Fruit fly (Drosophila melanogaster) whole organism, embryonic: ENCODE results near the gene CG3149.

Experiments used
- Antp ChIP-seq: fragments of 200-800 bp; sonication (Bioruptor generic); optimal IDR thresholded peaks from 3 replicates; lab custom pipeline; 2016; ENCODE audit warnings: missing biosample characterization, missing genetic modification characterization
- Awh ChIP-seq: fragments of 200-800 bp; sonication (Bioruptor generic); IDR thresholded peaks from 2 replicates; pipeline ENCODE4, ENCODE4 v1.3.6; 2022; ENCODE audit warnings: missing biosample characterization, missing genetic modification characterization
- CG10462 ChIP-seq: fragments of 200-800 bp; sonication (Bioruptor generic); optimal IDR thresholded peaks from 2 replicates; lab custom pipeline; 2016; ENCODE audit warnings: missing biosample characterization, missing genetic modification characterization
- CG12155 ChIP-seq: fragments of 200-800 bp; sonication (Bioruptor generic); optimal IDR thresholded peaks from 3 replicates; lab custom pipeline; 2016; ENCODE audit warnings: missing biosample characterization, missing genetic modification characterization
- CG12391 ChIP-seq: fragments of 200-800 bp; sonication (Bioruptor generic); optimal IDR thresholded peaks from 3 replicates; lab custom pipeline; 2018; ENCODE audit warnings: missing biosample characterization, mild to moderate bottlenecking, missing genetic modification characterization, moderate library complexity
- CG1603 ChIP-seq: fragments of 200-800 bp; sonication (Bioruptor generic); optimal IDR thresholded peaks from 2 replicates; lab custom pipeline; 2019; ENCODE audit warnings: missing biosample characterization, mild to moderate bottlenecking, missing genetic modification characterization, moderate library complexity
- CG16815 ChIP-seq: fragments of 200-800 bp; sonication (Bioruptor generic); optimal IDR thresholded peaks from 3 replicates; lab custom pipeline; 2017; ENCODE audit warnings: missing biosample characterization, mild to moderate bottlenecking, missing genetic modification characterization
- CG17829 ChIP-seq: fragments of 200-800 bp; optimal IDR thresholded peaks from 2 replicates; lab custom pipeline; 2019; ENCODE audit warnings: missing biosample characterization, mild to moderate bottlenecking, missing genetic modification characterization, moderate library complexity
- CG32772 ChIP-seq: fragments of 200-800 bp; sonication (Bioruptor generic); IDR thresholded peaks from 2 replicates; pipeline ENCODE4 v1.3.6; 2022; ENCODE audit warnings: missing biosample characterization, missing genetic modification characterization
- CG6813 ChIP-seq: fragments of 200-800 bp; sonication (Bioruptor generic); optimal IDR thresholded peaks from 2 replicates; lab custom pipeline; 2017; ENCODE audit warnings: missing biosample characterization, missing genetic modification characterization, mild to moderate bottlenecking, moderate library complexity, missing genetic modification reagents
- CG7556 ChIP-seq: fragments of 200-800 bp; sonication (Bioruptor generic); optimal IDR thresholded peaks from 2 replicates; lab custom pipeline; 2017; ENCODE audit warnings: missing biosample characterization, mild to moderate bottlenecking, missing genetic modification characterization
- CG9932 ChIP-seq: fragments of 200-800 bp; sonication (Bioruptor generic); IDR thresholded peaks from 2 replicates; pipeline ENCODE4 v1.3.6; 2022; ENCODE audit warnings: missing biosample characterization, missing genetic modification characterization
- Dbx ChIP-seq: fragments of 200-800 bp; sonication (Bioruptor generic); IDR thresholded peaks from 3 replicates; pipeline ENCODE4 v1.3.6; 2022; ENCODE audit warnings: missing biosample characterization, missing genetic modification characterization
- Dll ChIP-seq: fragments of 200-800 bp; sonication (Bioruptor generic); IDR thresholded peaks from 4 replicates; pipeline ENCODE4 v1.3.6; 2022; ENCODE audit warnings: missing biosample characterization, missing genetic modification characterization; ENCODE audit not compliant: partially characterized antibody
- Dp ChIP-seq: fragments of 200-800 bp; sonication (Bioruptor generic); optimal IDR thresholded peaks from 2 replicates; lab custom pipeline; 2018; ENCODE audit warnings: missing biosample characterization, mild to moderate bottlenecking, missing genetic modification characterization, moderate library complexity
- ERR ChIP-seq: fragments of 200-800 bp; sonication (Bioruptor generic); optimal IDR thresholded peaks from 2 replicates; lab custom pipeline; 2016; ENCODE audit warnings: missing biosample characterization, missing genetic modification characterization
- HLH4C ChIP-seq: fragments of 200-800 bp; sonication (Bioruptor generic); IDR thresholded peaks from 3 replicates; pipeline ENCODE4 v1.3.6; 2022; ENCODE audit warnings: missing biosample characterization, missing genetic modification characterization; ENCODE audit not compliant: partially characterized antibody
- HLH54F ChIP-seq: fragments of 200-800 bp; sonication (Bioruptor generic); optimal IDR thresholded peaks from 3 replicates; lab custom pipeline; 2016; ENCODE audit warnings: missing biosample characterization, missing genetic modification characterization
- Hmr ChIP-seq: fragments of 200-800 bp; sonication (Bioruptor generic); optimal IDR thresholded peaks from 3 replicates; lab custom pipeline; 2017; ENCODE audit warnings: mild to moderate bottlenecking, missing biosample characterization, missing genetic modification reagents, missing genetic modification characterization
- NFAT ChIP-seq: fragments of 200-800 bp; sonication (Bioruptor generic); IDR thresholded peaks from 2 replicates; pipeline ENCODE4 v1.3.6; 2022; ENCODE audit warnings: missing biosample characterization, missing genetic modification characterization
- Pdp1 ChIP-seq, 2 experiments: fragments of 200-800 bp; sonication (Bioruptor generic); optimal IDR thresholded peaks; 3 replicates each; lab custom pipeline; 2016; ENCODE audit warnings: missing biosample characterization in 2 of 2, missing genetic modification characterization in 2 of 2, mild to moderate bottlenecking in 1 of 2, moderate library complexity in 1 of 2
- Sox102F ChIP-seq: fragments of 200-800 bp; sonication (Bioruptor generic); optimal IDR thresholded peaks from 2 replicates; lab custom pipeline; 2018; ENCODE audit warnings: missing biosample characterization, mild to moderate bottlenecking, missing genetic modification characterization, moderate library complexity
- Spps ChIP-seq: fragments of 200-800 bp; sonication (Bioruptor generic); optimal IDR thresholded peaks from 2 replicates; lab custom pipeline; 2018; ENCODE audit warnings: missing biosample characterization, mild to moderate bottlenecking, missing genetic modification characterization
- Ssrp ChIP-seq: fragments of 200-800 bp; sonication (Bioruptor generic); optimal IDR thresholded peaks from 2 replicates; lab custom pipeline; 2018; ENCODE audit warnings: missing biosample characterization, mild to moderate bottlenecking, missing genetic modification characterization, moderate library complexity
- Tbp ChIP-seq: fragments of >200 bp; optimal IDR thresholded peaks from 2 replicates; lab custom pipeline; 2018; ENCODE audit warnings: missing biosample characterization, missing genetic modification characterization
- Xbp1 ChIP-seq: fragments of 200-800 bp; sonication (Bioruptor generic); optimal IDR thresholded peaks from 3 replicates; lab custom pipeline; 2016; ENCODE audit warnings: missing biosample characterization, mild to moderate bottlenecking, missing genetic modification characterization
- bcd ChIP-seq: fragments of 200-800 bp; sonication (Bioruptor generic); optimal IDR thresholded peaks from 2 replicates; lab custom pipeline; 2017; ENCODE audit warnings: missing biosample characterization, mild to moderate bottlenecking, missing genetic modification characterization
- btn ChIP-seq: fragments of 200-800 bp; sonication (Bioruptor generic); optimal IDR thresholded peaks from 2 replicates; lab custom pipeline; 2016; ENCODE audit warnings: missing biosample characterization, missing genetic modification characterization
- dpn ChIP-seq, 2 experiments: fragments of 200-800 bp; sonication (Bioruptor generic); optimal IDR thresholded peaks; 3 replicates each; lab custom pipeline; 2016; ENCODE audit warnings: missing biosample characterization in 2 of 2, missing genetic modification characterization in 2 of 2
- emc ChIP-seq: fragments of 200-800 bp; sonication (Bioruptor generic); optimal IDR thresholded peaks from 2 replicates; lab custom pipeline; 2016; ENCODE audit warnings: missing biosample characterization, missing genetic modification characterization
- esg ChIP-seq: fragments of 200-800 bp; sonication (Bioruptor generic); conservative IDR thresholded peaks from 2 replicates; pipeline ENCODE4 v1.3.6; 2022; ENCODE audit warnings: missing biosample characterization, missing genetic modification characterization
- fu2 ChIP-seq: fragments of 200-800 bp; sonication (Bioruptor generic); optimal IDR thresholded peaks from 2 replicates; lab custom pipeline; 2016; ENCODE audit warnings: missing biosample characterization, missing genetic modification characterization
- grn ChIP-seq: fragments of 200-800 bp; sonication (Bioruptor generic); optimal IDR thresholded peaks from 3 replicates; lab custom pipeline; 2017; ENCODE audit warnings: missing biosample characterization, missing genetic modification characterization
- gsb-n ChIP-seq: fragments of 200-800 bp; sonication (Bioruptor generic); optimal IDR thresholded peaks from 3 replicates; lab custom pipeline; 2018; ENCODE audit warnings: missing biosample characterization, mild to moderate bottlenecking, missing genetic modification characterization
- h ChIP-seq: fragments of >200 bp; optimal IDR thresholded peaks from 2 replicates; lab custom pipeline; 2017
- hkb ChIP-seq, 2 experiments: fragments of 200-800 bp in 1 of 2; fragments of >200 bp in 1 of 2; sonication (Bioruptor generic) in 1 of 2; IDR thresholded peaks in 1 of 2; optimal IDR thresholded peaks in 1 of 2; 2 replicates each; pipeline versions ENCODE4 v1.3.6 to Lab custom; 2017 to 2022; ENCODE audit warnings: missing biosample characterization in 1 of 2, missing genetic modification characterization in 1 of 2
- jigr1 ChIP-seq: fragments of 200-800 bp; sonication (Bioruptor generic); IDR thresholded peaks from 3 replicates; pipeline ENCODE4 v1.3.6; 2022; ENCODE audit warnings: missing biosample characterization, missing genetic modification characterization
- knrl ChIP-seq: fragments of 200-800 bp; sonication (Bioruptor generic); IDR thresholded peaks from 3 replicates; pipeline ENCODE4 v1.3.6; 2022; ENCODE audit warnings: missing biosample characterization, missing genetic modification characterization; ENCODE audit not compliant: partially characterized antibody
- mam ChIP-seq: fragments of 200-800 bp; sonication (Bioruptor generic); optimal IDR thresholded peaks from 3 replicates; lab custom pipeline; 2016; ENCODE audit warnings: missing biosample characterization, missing genetic modification characterization
- onecut ChIP-seq: fragments of 200-800 bp; sonication (Bioruptor generic); IDR thresholded peaks from 2 replicates; pipeline ENCODE4 v1.3.6; 2022; ENCODE audit warnings: missing biosample characterization, missing genetic modification characterization
- row ChIP-seq: fragments of 200-800 bp; sonication (Bioruptor generic); IDR thresholded peaks from 3 replicates; pipeline ENCODE4 v1.3.6; 2022; ENCODE audit warnings: missing biosample characterization, missing genetic modification characterization
- sd ChIP-seq: fragments of 200-800 bp; sonication (Bioruptor generic); optimal IDR thresholded peaks from 3 replicates; lab custom pipeline; 2018; ENCODE audit warnings: missing biosample characterization, mild to moderate bottlenecking, missing genetic modification characterization, moderate library complexity
- seq ChIP-seq: fragments of 200-800 bp; sonication (Bioruptor generic); IDR thresholded peaks from 2 replicates; pipeline ENCODE4 v1.3.6; 2022; ENCODE audit warnings: missing biosample characterization, missing genetic modification characterization
- sima ChIP-seq: fragments of 200-800 bp; sonication (Bioruptor generic); optimal IDR thresholded peaks from 2 replicates; lab custom pipeline; 2016; ENCODE audit warnings: missing biosample characterization, missing genetic modification characterization
- sna ChIP-seq: fragments of 200-800 bp; sonication (Bioruptor generic); IDR thresholded peaks from 2 replicates; pipeline ENCODE4 v1.3.6; 2022; ENCODE audit warnings: missing biosample characterization, missing genetic modification characterization; ENCODE audit not compliant: partially characterized antibody
- sug ChIP-seq: fragments of 200-800 bp; optimal IDR thresholded peaks from 2 replicates; lab custom pipeline; 2019; ENCODE audit warnings: missing biosample characterization, mild to moderate bottlenecking, missing genetic modification characterization, moderate library complexity
- tgo ChIP-seq: fragments of 200-800 bp; sonication (Bioruptor generic); IDR thresholded peaks from 3 replicates; pipeline ENCODE4 v1.3.6; 2022; ENCODE audit warnings: missing biosample characterization, missing genetic modification characterization
- toy ChIP-seq: fragments of 200-800 bp; sonication (Bioruptor generic); IDR thresholded peaks from 2 replicates; pipeline ENCODE4 v1.3.6; 2022; ENCODE audit warnings: missing biosample characterization, missing genetic modification characterization
- trh ChIP-seq: fragments of 200-800 bp; sonication (Bioruptor generic); optimal IDR thresholded peaks from 2 replicates; lab custom pipeline; 2016; ENCODE audit warnings: missing biosample characterization, missing genetic modification characterization
- zfh2 ChIP-seq: fragments of 200-800 bp; sonication (Bioruptor generic); optimal IDR thresholded peaks from 2 replicates; lab custom pipeline; 2016; ENCODE audit warnings: missing biosample characterization, missing genetic modification characterization

Gene CG3149

dm6 chrX:5648437-5648959 lies 46.5 kb downstream of the CG3149 start, which contains the start of gene OtopLa (continued):
- TF ChIP-seq sna (GFP tag; lab: Robert Waterston, UW) (no peak), seq (GFP tag; lab: Robert Waterston, UW) (peak; percentile 83), btn (GFP tag; lab: Kevin White, UChicago) (peak; percentile 71), Dll (GFP tag; lab: Robert Waterston, UW) (no peak), HLH4C (GFP tag; lab: Robert Waterston, UW) (no peak), CG17829 (tag; lab: Kevin White, UChicago) (peak; percentile 72), hkb (optimal IDR thresholded peaks at IDR 0.05; lab: Kevin White, UChicago) (no peak), hkb (GFP tag; IDR thresholded peaks at IDR 0.05; lab: Robert Waterston, UW) (peak; percentile 90), emc (GFP tag; lab: Kevin White, UChicago) (peak; percentile 18), Sox102F (GFP tag; lab: Kevin White, UChicago) (peak; percentile 87), CG6813 (peak; percentile 80), Tbp (GFP tag; lab: Kevin White, UChicago) (no peak), Awh (peak; percentile 89), gsb-n (tag; lab: Kevin White, UChicago) (peak; percentile 85), CG9932 (GFP tag; lab: Robert Waterston, UW) (peak; percentile 66), fu2 (peak; percentile 59), Antp (peak; percentile 81), Spps (tag; lab: Kevin White, UChicago) (peak; percentile 69), CG1603 (tag; lab: Kevin White, UChicago) (peak; percentile 84), Xbp1 (GFP tag; lab: Kevin White, UChicago) (peak; percentile 87), CG12155 (peak; percentile 62), bcd (GFP tag; lab: Kevin White, UChicago) (peak; percentile 76), HLH54F (GFP tag; lab: Kevin White, UChicago) (peak; percentile 52), Dp (GFP tag; lab: Kevin White, UChicago) (no peak), dpn (GFP tag; optimal IDR thresholded peaks at IDR 0.05; lab: Kevin White, UChicago) (peak; percentile 82 to 88), jigr1 (GFP tag; lab: Robert Waterston, UW) (0 out of 3 replicates have a peak, but pooled peaks have one; percentile 45), trh (peak; percentile 37), onecut (peak; percentile 77), sima (GFP tag; lab: Kevin White, UChicago) (peak; percentile 54), sug (peak; percentile 45), knrl (GFP tag; lab: Robert Waterston, UW) (no peak), ERR (GFP tag; lab: Kevin White, UChicago) (peak; percentile 78), esg (GFP tag; lab: Robert Waterston, UW) (peak; percentile 81), CG12391 (peak; percentile 84), CG32772 (GFP tag; lab: Robert Waterston, UW) (peak; percentile 80), Pdp1 (GFP tag; optimal IDR thresholded peaks at IDR 0.05; lab: Kevin White, UChicago) (peak; percentile 86 to 87), CG7556 (GFP tag; lab: Kevin White, UChicago) (peak; percentile 86), Hmr (GFP tag; lab: Kevin White, UChicago) (peak; percentile 80), h (lab: Kevin White, UChicago) (no peak), tgo (GFP tag; lab: Robert Waterston, UW) (peak; percentile 84), mam (GFP tag; lab: Kevin White, UChicago) (peak; percentile 85), grn (no peak), sd (tag; lab: Kevin White, UChicago) (peak; percentile 46), zfh2 (GFP tag; lab: Kevin White, UChicago) (peak; percentile 26), CG16815 (GFP tag; lab: Kevin White, UChicago) (peak; percentile 56), Dbx (peak; percentile 79), row (GFP tag; lab: Robert Waterston, UW) (peak; percentile 84), CG10462 (GFP tag; lab: Kevin White, UChicago) (peak; percentile 63), Ssrp (tag; lab: Kevin White, UChicago) (peak; percentile 87), NFAT (GFP tag; lab: Robert Waterston, UW) (peak; percentile 71), toy (GFP tag; lab: Robert Waterston, UW) (peak; percentile 46; the same call in 1 of the 2 replicates)
